Worm (Caenorhabditis elegans) whole organism, L1 larva: Measurements from ENCODE around the gene ugt-13.

ENCODE experiments used
- ceh-8 ChIP-seq: fragments of 200-800 bp; sonication (Bioruptor generic); optimal IDR thresholded peaks from 2 replicates; lab custom pipeline; 2018; ENCODE audit warnings: mild to moderate bottlenecking, missing genetic modification characterization, moderate library complexity, missing compliant biosample characterization
- egl-27 ChIP-seq, 2 experiments: fragments of 150-350 bp in 1 of 2; sonication (generic microtip); optimal IDR thresholded peaks; 3 replicates each; lab custom pipeline; 2017 to 2018; ENCODE audit warnings: missing biosample characterization in 2 of 2, missing genetic modification characterization in 2 of 2, missing genetic modification reagents in 2 of 2
- elt-3 ChIP-seq, 6 experiments: fragments of 150-350 bp in 1 of 6; sonication (generic microtip); optimal IDR thresholded peaks; 2 replicates each; lab custom pipeline; 2017 to 2018; ENCODE audit warnings: missing biosample characterization in 6 of 6, missing genetic modification characterization in 6 of 6, inconsistent platforms in 1 of 6
- fkh-10 ChIP-seq: sonication (generic microtip); optimal IDR thresholded peaks from 2 replicates; lab custom pipeline; 2017; ENCODE audit warnings: missing biosample characterization, missing genetic modification reagents, missing genetic modification characterization
- fos-1 ChIP-seq: fragments of 150-350 bp; optimal IDR thresholded peaks from 2 replicates; lab custom pipeline; 2014; ENCODE audit warnings: missing biosample characterization, missing genetic modification characterization
- hlh-4 ChIP-seq: sonication (generic microtip); optimal IDR thresholded peaks from 2 replicates; lab custom pipeline; 2016; ENCODE audit warnings: mild to moderate bottlenecking, missing genetic modification characterization, missing compliant biosample characterization
- jun-1 ChIP-seq: fragments of 150-350 bp; optimal IDR thresholded peaks from 2 replicates; lab custom pipeline; 2014; ENCODE audit warnings: missing biosample characterization, missing genetic modification reagents, missing genetic modification characterization
- lin-39 ChIP-seq: fragments of 150-350 bp; optimal IDR thresholded peaks from 2 replicates; lab custom pipeline; 2014; ENCODE audit warnings: missing biosample characterization, missing genetic modification reagents, missing genetic modification characterization
- lsy-2 ChIP-seq, 2 experiments: fragments of 150-350 bp; optimal IDR thresholded peaks; 2 replicates each; lab custom pipeline; 2014; ENCODE audit warnings: missing biosample characterization in 2 of 2, missing genetic modification characterization in 2 of 2
- nhr-77 ChIP-seq: fragments of 150-350 bp; optimal IDR thresholded peaks from 2 replicates; lab custom pipeline; 2014; ENCODE audit warnings: missing biosample characterization, missing genetic modification characterization
- nhr-85 ChIP-seq: sonication (generic microtip); peaks from one replicate; lab custom pipeline; 2016; ENCODE audit warnings: missing genetic modification characterization, inconsistent platforms, missing compliant biosample characterization
- pqm-1 ChIP-seq: sonication (generic microtip); optimal IDR thresholded peaks from 3 replicates; lab custom pipeline; 2017; ENCODE audit warnings: missing biosample characterization, missing genetic modification characterization
- sox-4 ChIP-seq: sonication (generic microtip); optimal IDR thresholded peaks from 2 replicates; lab custom pipeline; 2016; ENCODE audit warnings: missing genetic modification characterization, missing compliant biosample characterization
- tbx-2 ChIP-seq: sonication (generic microtip); optimal IDR thresholded peaks from 2 replicates; lab custom pipeline; 2016; ENCODE audit warnings: missing genetic modification characterization, missing compliant biosample characterization

DNA sequence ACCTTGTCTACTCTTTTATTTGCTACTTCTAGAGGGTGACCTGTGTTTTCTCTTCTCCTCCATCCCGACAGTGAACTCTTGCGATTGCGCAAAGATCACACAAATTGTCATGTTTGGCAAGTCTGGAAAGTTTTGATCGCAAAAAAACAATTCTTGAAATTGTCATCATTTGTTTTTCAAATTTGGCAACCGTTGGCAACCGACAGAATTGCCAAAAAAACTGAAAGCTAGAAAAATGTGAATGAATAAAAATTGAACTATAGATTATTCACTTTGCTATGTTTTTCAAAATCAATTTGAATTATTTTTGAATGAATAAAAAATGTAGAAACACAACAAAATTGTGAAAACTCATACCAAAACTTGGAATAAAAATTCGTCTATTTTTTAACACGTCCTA lies 13.7 kb upstream of the ugt-13 start, which contains the start of gene ugt-11:
- TF ChIP-seq hlh-4 (tag; lab: Kevin White, UChicago), result no peak
- no peak for TF ChIP-seq fos-1
- TF ChIP-seq fkh-10 (GFP tag; lab: Kevin White, UChicago), result no peak
- no peak for TF ChIP-seq jun-1 (tag; lab: Kevin White, UChicago)
- no peak for TF ChIP-seq lsy-2 (tag; optimal IDR thresholded peaks at IDR 0.05; lab: Kevin White, UChicago)
- no peak for TF ChIP-seq elt-3 (tag; optimal IDR thresholded peaks at IDR 0.05; lab: Kevin White, UChicago)
- TF ChIP-seq lin-39 (tag; lab: Kevin White, UChicago), result no peak
- no peak for TF ChIP-seq nhr-77 (tag; lab: Kevin White, UChicago)
- TF ChIP-seq sox-4, result no peak
- no peak for TF ChIP-seq nhr-85
- no peak for TF ChIP-seq ceh-8 (GFP tag; lab: Kevin White, UChicago)
- no peak for TF ChIP-seq egl-27 (tag; optimal IDR thresholded peaks at IDR 0.05; lab: Kevin White, UChicago)
- no peak for TF ChIP-seq pqm-1 (tag; lab: Kevin White, UChicago)
- no peak for TF ChIP-seq tbx-2 (tag; lab: Kevin White, UChicago)
